Fruit fly (Drosophila melanogaster): Measurements from ENCODE around the gene Ak3.
A peak's percentile ranks its signal among the peaks of the same experiment; 100 is the strongest.

Gene Ak3

DNA sequence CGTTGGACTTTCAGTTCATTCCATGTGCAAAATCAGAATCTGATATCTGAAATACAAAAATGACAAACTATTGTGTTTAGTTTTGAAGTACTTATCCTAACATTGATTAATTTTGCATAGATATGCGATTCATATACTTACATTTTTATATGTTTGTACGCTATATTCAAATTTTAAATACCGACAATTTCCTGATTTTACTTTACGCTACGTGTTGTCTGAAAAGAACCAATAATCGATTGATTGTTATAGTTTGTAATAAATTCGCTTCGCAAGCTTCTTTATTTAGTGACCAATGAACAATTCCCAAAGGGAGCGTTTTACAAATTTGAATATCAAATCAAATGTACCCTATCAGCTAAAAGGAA is at the start of gene Ak3:
Gene Ak3 (minus strand): TSS at position 69 of the 368 bp plus-strand sequence.
- TF ChIP-seq noc (tag; optimal IDR thresholded peaks at IDR 0.05) = no peak

DNA sequence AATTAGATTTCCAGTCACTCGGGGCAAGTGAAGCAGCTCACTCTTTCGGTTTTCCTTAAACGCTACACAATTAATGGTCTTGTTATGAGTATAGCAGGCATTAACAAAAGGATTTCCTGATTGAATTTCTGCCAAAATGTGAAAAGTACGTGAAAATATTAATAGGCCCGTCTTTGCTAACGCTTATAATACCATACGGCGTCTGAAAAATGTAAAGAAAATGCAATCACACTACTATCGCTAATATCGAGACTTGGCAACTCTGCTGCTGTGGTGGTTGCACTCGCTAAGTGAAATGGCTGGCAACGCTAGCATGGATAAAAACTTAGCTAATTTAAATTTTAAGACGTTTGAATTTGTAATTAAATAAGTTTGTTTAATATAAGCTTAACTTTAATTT is 3.9 kb upstream of the Ak3 start, which contains the start of gene CG6621:
Gene CG6621 (minus strand): TSS at position 205 of the 400 bp plus-strand sequence.
- TF ChIP-seq noc (tag; optimal IDR thresholded peaks at IDR 0.05) = no peak

DNA sequence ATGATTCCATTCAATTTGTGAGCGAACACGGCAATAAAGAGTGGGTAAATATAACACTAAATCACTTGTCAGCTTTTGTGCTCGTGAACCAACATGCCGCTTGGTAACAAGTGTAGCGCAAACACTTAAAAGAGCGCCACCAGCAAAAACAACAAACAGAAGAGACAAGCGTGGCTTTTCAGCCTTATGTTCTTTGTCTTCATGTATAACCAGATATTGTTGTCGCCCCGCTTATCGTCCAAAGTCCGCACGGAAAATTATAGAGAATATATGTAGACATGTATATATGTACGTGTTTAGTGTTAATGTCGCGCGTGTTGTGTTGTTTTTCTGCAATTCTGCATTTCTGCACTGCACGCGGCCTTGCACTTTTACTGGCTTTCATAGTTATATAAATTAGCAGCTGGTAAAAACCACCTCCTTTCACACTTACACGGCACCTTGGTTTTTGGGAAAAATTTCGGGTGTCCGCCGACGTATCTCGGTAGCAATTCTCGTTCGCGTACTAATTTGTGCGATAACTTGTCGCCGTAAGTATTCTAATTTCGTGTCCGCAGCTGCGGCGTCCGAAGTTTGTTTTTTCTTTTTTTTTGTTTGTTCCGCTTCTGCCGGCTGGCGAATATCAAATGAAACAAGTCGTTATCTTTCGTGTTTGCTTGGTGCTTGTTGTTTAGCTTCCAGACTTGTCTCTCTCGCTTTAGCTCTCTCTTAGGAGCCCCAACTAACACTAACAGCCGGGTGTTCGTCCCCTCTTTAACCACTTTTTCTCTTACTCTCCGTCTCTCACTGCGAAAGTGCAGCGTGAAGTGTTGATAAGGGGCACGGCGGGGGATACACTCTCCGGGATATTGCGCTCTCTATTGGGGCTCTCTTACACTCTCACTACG is 512 bp downstream of the Ak3 start:
- TF ChIP-seq noc (tag; optimal IDR thresholded peaks at IDR 0.05) = peak; percentile 76

DNA sequence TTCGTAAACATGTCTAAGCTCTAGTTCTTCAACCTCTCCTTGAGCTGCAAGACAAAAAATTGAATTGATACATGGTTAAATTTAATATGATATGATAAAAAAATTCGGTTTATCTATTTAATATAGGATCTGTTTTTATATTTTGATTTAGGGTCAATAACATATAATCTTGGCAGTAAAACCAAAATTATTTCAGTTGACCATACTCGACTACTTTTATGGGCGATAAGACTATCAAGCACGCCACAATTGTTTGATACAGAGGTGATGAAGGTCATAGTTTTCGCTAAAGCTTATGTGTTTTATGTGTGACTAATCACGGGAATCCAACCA is 1.1 kb downstream of the Ak3 start:
- TF ChIP-seq noc (tag; optimal IDR thresholded peaks at IDR 0.05) = peak; percentile 48

DNA sequence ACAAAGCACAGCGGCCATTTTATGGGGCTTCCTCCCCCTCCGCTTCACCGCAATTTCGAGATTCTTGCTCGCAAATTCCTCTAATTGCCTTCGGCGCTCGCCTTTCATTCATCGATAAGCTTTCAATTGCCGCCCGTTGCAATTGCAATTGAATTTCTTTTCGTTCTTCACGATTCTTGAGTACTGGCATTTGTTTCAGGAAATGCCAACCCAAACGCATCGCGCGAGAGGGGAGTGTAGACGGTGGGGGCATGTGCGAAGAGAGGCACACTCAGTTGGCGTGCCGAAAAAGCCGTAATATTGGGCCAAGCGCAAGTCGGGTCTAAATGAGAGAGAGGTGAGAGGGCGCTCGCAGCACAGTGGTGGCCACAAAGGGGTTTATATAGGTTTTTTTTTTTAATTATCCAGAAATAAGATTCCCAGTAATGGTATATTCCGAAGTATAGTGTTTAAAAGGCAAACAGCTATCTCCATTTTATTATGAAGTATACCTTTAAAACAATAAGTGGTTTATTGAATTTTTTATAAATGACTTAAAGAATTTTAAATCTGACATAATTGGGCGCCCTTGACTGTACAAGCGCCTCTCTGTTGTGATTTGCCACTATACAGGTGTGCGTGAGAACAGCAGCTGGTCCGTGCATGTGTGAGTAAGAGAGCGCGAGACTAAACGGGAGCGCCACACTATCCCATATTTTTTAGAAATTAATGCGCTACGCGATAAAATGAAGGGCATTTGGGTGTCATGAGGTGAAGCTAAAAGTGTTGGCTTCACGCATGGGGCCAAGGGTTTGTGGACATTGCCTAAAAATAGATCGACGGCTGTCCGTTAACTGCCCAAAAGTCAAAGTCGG is 2.7 kb downstream of the Ak3 start:
- peak; percentile 96 for TF ChIP-seq noc (tag; optimal IDR thresholded peaks at IDR 0.05)

DNA sequence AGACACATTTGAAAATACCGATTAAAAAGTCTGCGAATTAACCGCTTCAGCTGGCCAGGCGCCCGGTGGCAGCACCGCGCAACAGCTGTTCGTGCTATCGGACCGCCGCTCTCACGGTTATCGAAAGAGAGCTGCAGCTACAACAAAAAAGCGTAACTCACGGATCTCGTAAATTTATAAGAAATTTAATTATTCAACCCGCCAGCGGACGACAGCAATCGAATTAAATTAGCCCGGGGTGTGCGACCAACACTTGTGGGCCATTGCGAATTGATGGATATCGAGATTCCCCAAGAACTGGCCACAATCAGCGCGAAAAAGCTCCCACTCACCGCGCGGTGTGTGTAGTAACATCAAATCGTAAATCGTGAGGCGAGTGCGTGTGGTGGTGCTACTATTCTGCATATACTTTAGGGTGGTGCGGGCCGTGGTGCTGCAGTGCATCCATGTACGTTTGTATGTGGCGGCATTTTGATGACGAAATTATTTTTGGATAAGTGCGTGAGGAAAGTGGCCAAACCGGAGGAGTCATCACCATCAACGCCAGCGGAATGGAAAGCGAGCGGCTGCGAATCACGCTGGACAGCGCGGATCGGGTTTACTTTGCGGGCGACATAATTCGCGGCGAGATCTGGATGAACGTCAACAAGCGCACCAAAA is 3.8 kb downstream of the Ak3 start, which contains the start of gene Leash:
Gene Leash (plus strand): TSS at position 119 of the 660 bp plus-strand sequence.
- TF ChIP-seq noc (tag; optimal IDR thresholded peaks at IDR 0.05) = no peak

DNA sequence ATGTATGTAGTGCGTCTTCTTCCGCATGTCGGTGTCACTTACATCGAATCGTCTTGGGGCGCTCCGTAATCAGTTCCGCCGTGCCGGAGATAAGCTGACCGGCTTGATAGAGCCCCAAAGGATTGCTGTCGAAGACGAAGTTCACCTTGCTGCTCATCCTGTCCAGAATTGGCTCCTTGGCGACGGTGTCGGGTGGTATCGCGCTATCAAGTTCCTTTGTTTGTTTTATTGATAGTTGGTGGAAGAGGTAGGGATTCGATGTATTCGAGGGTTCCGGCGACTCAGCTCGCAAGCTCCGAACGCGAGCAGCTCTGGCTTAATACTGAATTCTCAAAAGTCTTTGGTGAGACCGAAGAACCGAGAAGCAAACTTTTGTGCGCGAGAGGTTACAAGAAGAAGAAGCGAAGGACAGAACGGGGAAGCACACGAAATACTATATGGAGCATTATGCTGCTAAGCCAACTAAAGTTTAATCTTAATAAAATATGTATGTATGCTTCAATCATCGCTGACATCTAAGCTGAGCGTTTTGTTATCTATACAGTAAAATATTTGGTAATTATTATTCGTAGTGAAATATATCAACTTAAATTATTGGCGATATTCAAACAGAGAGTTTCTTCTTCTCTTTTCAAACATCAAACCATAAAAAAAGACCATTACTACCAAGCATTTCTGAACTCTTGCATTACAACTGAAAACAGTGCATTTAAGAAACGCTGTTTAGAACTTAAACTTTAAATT is 4.5 kb downstream of the Ak3 start, which contains the start of gene CG14696:
Gene CG14696 (minus strand): TSS at position 324 of the 744 bp plus-strand sequence.
- TF ChIP-seq noc (tag; optimal IDR thresholded peaks at IDR 0.05) = no peak

DNA sequence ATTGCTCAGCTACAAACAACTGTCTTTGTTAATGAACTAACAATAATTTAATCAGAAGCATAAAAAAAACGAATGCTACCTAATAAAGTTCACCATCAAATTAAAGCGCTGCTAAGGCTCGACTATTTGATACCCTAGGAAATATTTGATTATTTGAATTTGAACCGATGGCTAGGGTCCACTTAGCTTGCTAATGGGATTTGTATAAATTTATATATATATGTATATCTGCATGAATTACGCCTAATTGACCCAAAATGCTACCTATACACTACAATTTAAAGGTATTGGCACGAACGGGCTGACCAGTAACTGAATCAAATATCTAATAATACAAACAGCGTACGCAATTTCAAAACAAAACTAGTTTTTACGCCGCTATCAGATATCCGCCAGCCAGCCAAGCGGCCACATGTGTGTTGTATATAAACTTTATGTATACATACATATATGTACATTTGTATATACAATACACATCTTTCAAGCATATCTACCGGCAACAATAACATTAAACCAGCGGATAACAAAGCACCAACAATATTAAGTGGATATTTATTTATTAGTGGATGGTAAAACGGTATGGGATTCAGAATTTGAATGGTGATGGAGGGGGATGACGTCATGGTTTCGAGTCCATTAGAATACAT is 5.2 kb downstream of the Ak3 start:
- no peak for TF ChIP-seq noc (tag; optimal IDR thresholded peaks at IDR 0.05)

DNA sequence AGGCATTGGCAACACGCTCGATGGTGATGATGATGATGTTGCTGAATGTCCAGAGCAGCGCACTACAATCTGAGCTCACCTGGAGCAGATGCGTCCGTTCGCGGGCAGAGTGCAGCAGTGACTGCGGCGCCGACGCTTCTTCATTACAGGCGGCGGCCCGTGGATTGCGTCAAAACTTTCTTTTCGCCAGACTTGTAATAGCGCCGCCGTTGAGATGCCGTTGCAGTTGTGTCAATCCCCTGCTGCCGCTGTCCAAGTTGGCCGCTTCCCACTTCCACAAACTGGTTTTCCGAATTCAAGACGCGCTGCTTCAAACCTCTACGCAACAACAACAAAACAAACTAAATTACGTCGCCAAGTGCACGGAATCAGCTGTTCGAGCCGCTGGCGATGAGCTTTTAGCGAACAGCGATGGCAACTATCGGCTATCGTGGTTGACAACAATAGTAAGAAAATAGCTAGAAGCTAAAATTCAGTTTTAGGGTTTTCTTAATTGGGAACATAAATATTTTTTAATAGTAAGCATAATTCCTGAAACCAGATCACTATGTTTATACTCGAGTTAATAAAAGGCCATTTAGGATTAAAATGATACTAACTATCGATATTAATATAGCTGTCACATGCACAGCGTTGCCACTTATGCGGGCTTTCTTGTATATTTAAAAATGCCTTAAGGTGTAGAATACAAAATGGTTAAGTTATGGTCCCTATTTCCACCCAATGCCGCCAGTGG is 7.4 kb downstream of the Ak3 start, which contains the start of gene Tpc1:
Gene Tpc1 (minus strand): TSS at position 365 of the 736 bp plus-strand sequence.
- TF ChIP-seq noc (tag; optimal IDR thresholded peaks at IDR 0.05) = no peak

DNA sequence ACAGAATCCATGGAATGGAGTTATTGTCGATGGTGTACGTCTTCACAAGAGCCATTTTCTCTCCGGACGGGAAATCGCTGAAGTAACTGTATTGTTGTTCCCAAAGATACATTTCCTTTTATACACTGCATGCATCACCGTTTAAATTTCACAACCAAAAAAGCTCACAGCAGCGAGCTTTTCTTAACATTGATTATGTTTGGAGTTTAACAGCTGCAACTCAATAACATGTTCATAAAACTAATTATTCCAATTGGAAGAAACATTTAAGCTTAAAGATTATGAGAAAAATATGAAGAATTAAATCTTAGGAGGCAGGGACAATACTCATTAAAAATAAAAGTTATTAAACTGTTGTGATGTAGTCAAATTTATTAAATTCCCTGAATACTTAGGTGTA is 10.2 kb downstream of the Ak3 start, which contains the start of gene CG14695:
Gene CG14695 (minus strand): TSS at position 101 of the 400 bp plus-strand sequence.
- no peak for TF ChIP-seq noc (tag; optimal IDR thresholded peaks at IDR 0.05)

DNA sequence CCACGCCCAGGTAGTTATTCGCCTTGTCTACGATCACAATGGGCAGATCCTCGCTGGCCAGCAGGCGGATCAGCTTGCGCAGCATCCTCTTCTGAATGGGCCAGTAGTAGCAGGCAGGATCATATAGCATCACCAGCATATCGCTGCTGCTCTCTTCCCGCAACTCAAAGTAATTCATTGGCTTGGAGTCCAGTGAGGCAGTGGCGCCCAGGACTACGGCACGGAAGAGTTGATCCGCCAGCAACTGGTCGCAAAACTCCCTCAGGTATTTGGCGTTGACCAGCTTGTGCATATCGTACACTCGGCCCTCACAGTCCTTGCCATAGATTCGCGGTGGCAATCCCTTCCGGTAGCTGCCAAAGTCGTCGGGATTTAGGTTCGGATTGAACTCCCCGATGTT is 10.8 kb downstream of the Ak3 start:
- no peak for TF ChIP-seq noc (tag; optimal IDR thresholded peaks at IDR 0.05)

DNA sequence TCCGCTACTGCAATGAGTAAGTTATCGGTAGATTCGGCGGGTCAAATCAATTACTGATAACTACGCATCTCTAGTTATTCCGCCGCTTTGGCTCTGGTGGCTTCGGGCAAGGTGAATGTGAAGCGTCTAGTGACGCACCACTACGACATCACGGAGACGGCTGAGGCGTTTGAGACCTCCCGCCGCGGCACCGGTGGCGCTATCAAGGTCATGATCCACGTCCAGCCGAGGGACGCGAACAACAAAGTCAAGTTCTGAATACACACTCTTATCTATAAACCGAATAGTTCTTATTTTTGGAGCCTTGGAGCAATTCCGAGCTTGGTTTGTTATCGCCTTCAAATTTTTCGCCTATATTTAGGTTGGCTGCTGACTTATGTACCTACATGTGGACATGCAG is 11.6 kb downstream of the Ak3 start:
- peak; percentile 47 for TF ChIP-seq noc (tag; optimal IDR thresholded peaks at IDR 0.05)

DNA sequence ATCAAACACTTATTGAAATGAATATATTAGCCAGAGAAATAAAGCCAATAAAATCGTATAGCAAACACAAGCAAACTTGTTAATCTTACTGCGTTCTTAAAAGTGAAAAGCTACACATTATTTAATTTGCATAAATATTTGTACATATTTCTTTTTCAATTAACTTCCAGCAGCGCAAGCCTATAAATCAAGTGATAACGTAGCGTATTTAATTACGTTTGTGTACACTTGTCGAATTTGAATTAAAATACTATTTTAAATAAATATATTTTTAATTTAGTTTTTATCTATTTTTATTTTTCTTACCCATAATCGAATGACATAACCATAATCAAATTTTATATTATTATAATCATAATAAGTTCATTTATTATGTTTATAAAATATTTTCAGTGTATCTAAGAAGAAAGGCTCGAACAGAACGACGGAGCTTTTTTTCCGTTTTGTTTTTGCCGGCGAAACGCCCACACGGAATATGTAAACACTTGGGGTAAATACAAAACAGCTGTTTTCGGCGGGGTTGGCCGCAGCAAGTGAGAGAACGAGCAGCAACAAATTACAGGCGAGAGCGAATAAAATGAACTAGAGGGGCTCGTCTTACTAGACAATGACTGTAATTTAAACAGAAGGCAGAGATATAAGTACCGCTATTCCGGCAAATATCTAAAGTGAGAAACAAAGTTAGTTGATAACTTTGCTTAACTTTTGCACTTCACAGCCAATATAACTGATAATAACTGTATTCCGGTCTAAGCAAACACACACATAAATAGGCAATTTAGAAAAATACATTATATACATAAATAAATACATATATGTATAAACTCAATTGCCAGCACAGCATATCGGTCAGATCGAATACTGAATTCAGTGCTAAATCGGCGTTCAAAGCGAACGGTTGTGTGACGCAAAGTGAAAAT is 13.6 kb downstream of the Ak3 start, which contains the start of gene Sodh2:
Gene Sodh2 (plus strand): TSS at position 870 of the 920 bp plus-strand sequence.
- TF ChIP-seq noc (tag; optimal IDR thresholded peaks at IDR 0.05) = peak; percentile 93

Measured in whole organism, larva.